Worm (Caenorhabditis elegans): Measurements from ENCODE around the gene mec-14.

Gene mec-14

ce11 chrIII:7192942-7193665 is at the start of gene mec-14:
Gene mec-14 (minus strand): TSS chrIII:7192992.
- TF ChIP-seq Y75B8A.6 (GFP tag; IDR thresholded peaks at IDR 0.05) (no peak), gei-8 (GFP tag; optimal IDR thresholded peaks at IDR 0.05) (no peak), nhr-48 (tag; optimal IDR thresholded peaks at IDR 0.05) (no peak)

DNA sequence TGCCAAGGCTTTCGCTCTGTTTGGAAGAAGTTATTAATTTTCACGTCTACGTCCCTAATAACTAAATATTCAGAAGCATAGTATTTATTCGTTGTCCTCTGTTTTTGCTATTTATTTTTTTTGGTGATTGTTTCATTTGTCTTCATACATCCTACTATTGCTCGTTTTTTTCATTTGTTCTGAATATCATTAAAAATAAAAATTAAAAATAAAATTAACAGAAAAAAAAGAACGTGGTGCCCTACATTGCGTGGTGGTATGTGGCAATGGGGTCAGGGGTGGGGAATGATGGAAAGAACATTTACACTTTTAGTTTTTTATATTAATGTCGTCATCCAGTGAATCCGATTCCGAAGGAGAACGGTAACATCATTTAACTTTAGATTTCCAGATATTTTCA is 48.3 kb upstream of the mec-14 start, which contains the start of gene ztf-31:
ztf-31 (plus strand) TSS at position 301 of the 400 bp plus-strand sequence.
- TF ChIP-seq set-16 (GFP tag; IDR thresholded peaks at IDR 0.05) (no peak), nhr-102 (tag; optimal IDR thresholded peaks at IDR 0.05) (no peak), F10B5.3 (tag; optimal IDR thresholded peaks at IDR 0.05) (no peak), nhr-10 (tag; optimal IDR thresholded peaks at IDR 0.05) (no peak)

DNA sequence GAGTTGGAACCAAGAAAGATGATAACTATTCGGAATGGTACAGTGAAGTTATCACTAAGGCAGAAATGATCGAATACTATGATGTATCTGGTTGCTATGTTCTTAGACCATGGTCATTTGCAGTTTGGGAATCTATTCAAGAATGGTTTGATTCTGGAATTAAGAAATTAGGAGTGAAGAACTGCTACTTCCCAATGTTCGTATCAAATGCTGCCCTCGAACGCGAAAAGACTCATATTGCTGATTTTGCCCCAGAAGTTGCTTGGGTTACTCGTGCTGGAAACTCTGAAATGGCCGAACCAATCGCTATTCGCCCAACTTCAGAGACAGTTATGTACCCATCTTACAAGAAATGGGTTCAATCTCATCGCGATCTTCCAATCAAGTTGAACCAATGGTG is 46.6 kb upstream of the mec-14 start:
- TF ChIP-seq set-16 (GFP tag; IDR thresholded peaks at IDR 0.05) (no peak), unc-62 (GFP tag; optimal IDR thresholded peaks at IDR 0.05 in 1 of 2) (peak in 1 of 2 experiments; percentile 90), unc-62 (tag; optimal IDR thresholded peaks at IDR 0.05) (no peak)

- TF ChIP-seq ztf-7 (tag; optimal IDR thresholded peaks at IDR 0.05) (no peak), zip-2 (tag; optimal IDR thresholded peaks at IDR 0.05) (peak; percentile 46), nhr-28 (tag; optimal IDR thresholded peaks at IDR 0.05) (no peak)
Observed at ce11 chrIII:7238727-7239126, 45.9 kb upstream of the mec-14 start, which contains the start of gene pars-1. Gene pars-1 (plus strand): TSS chrIII:7239027.

DNA sequence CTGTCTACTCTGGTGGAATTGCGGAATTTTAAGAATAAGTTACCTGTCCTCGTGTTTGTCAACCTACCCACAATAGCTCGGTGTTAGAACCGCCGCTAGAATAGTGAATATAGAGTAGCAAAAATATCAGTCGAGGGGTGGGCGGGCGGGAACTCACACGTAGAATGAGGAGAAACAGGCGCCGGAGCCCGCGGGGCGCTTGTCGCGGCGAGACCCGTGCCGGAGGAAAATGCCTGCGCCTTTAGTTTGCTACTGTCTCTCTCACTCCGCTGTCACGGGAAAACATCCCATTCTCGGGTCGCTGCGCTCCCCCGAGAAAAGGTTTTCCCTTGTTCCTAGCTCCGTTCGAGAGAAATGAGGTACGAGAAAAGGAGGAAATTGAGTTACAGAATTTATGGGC is 42.9 kb upstream of the mec-14 start:
- TF ChIP-seq set-16 (GFP tag; IDR thresholded peaks at IDR 0.05), result peak; percentile 85

DNA sequence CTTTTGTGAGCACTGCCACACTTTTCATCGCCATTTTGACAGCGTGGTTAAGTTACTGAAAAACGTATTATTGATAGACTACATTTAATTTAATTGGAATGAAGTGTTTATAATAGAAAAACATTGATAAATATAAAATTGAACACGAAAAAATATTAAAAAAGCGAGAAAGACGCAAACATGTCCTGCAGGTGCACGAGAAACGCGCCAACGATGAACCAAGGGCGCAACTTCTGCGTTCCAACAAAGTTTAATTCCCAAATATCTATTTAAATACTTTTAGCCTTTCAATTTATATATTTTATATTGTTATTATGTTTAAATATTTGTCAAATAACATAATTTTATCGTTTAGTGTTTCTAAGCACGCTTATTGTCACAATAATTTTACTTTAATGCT is 41.4 kb upstream of the mec-14 start, which contains the start of gene ndus-8:
ndus-8 (minus strand) TSS at position 55 of the 400 bp plus-strand sequence.
- TF ChIP-seq tag-97 (GFP tag; IDR thresholded peaks at IDR 0.05) (no peak), daf-19 (GFP tag; conservative IDR thresholded peaks at IDR 0.05) (no peak), ztf-7 (tag; optimal IDR thresholded peaks at IDR 0.05) (no peak), hmg-1.1 (GFP tag; IDR thresholded peaks at IDR 0.05) (no peak), lin-39 (tag; optimal IDR thresholded peaks at IDR 0.05) (no peak), php-3 (GFP tag; IDR thresholded peaks at IDR 0.05) (no peak), lir-3 (tag; optimal IDR thresholded peaks at IDR 0.05) (no peak), ces-1 (GFP tag; optimal IDR thresholded peaks at IDR 0.05) (no peak), nhr-25 (tag; optimal IDR thresholded peaks at IDR 0.05; ENCODE audit: borderline replicate concordance, insufficient read depth) (no peak), mes-2 (tag; optimal IDR thresholded peaks at IDR 0.05; ENCODE audit: poor library complexity, severe bottlenecking) (peak; percentile 82), ceh-28 (tag; optimal IDR thresholded peaks at IDR 0.05) (no peak), skn-1 (tag; optimal IDR thresholded peaks at IDR 0.05) (no peak), F44E2.7 (GFP tag; IDR thresholded peaks at IDR 0.05) (no peak), F49E8.2 (tag; optimal IDR thresholded peaks at IDR 0.05; ENCODE audit: borderline replicate concordance) (no peak), lim-7 (GFP tag; IDR thresholded peaks at IDR 0.05) (no peak), madf-5 (GFP tag; IDR thresholded peaks at IDR 0.05) (no peak), ZK337.2 (GFP tag; IDR thresholded peaks at IDR 0.05) (no peak), saeg-2 (GFP tag; IDR thresholded peaks at IDR 0.05) (no peak), duxl-1 (tag; optimal IDR thresholded peaks at IDR 0.05; ENCODE audit: poor library complexity) (peak; percentile 18), F10B5.3 (tag; optimal IDR thresholded peaks at IDR 0.05) (no peak), lin-1 (GFP tag; IDR thresholded peaks at IDR 0.05) (no peak), attf-4 (tag; optimal IDR thresholded peaks at IDR 0.05) (no peak), set-16 (GFP tag; IDR thresholded peaks at IDR 0.05) (no peak), nhr-6 (tag; optimal IDR thresholded peaks at IDR 0.05) (no peak), mdt-29 (GFP tag; IDR thresholded peaks at IDR 0.05) (no peak), ctbp-1 (GFP tag; IDR thresholded peaks at IDR 0.05) (no peak), ama-1 (optimal IDR thresholded peaks at IDR 0.05) (no peak), Y5F2A.4 (GFP tag; optimal IDR thresholded peaks at IDR 0.05) (no peak), unc-39 (tag; optimal IDR thresholded peaks at IDR 0.05) (no peak), unc-62 (GFP tag; optimal IDR thresholded peaks at IDR 0.05 in 1 of 2) (no peak), unc-62 (tag; optimal IDR thresholded peaks at IDR 0.05) (no peak), mxl-3 (GFP tag; optimal IDR thresholded peaks at IDR 0.05) (no peak), jun-1 (tag; optimal IDR thresholded peaks at IDR 0.05) (no peak)

Data from whole organism, L4 larva.